Worm (Caenorhabditis elegans): ENCODE data around the gene Y51A2B.16.
"Not testable (repeated sequence)": the region's sequence is repeated elsewhere in the genome, so short reads cannot be mapped to it uniquely, and the experiment has no call there.

The Y51A2B.16 gene

ce11 chrV:18410142-18410541, 12.4 kb upstream of the Y51A2B.16 start, which contains the start of gene srh-207:
TSS of gene srh-207 (minus strand) at chrV:18410242.
- TF ChIP-seq aha-1 (tag) (no peak), ZK546.5 (tag; optimal IDR thresholded peaks at IDR 0.05) (no peak), ama-1 (optimal IDR thresholded peaks at IDR 0.05) (no peak), vab-7 (GFP tag; IDR thresholded peaks at IDR 0.05) (no peak), nhr-76 (tag; optimal IDR thresholded peaks at IDR 0.05) (no peak), rbr-2 (tag; optimal IDR thresholded peaks at IDR 0.05) (no peak), attf-4 (tag; optimal IDR thresholded peaks at IDR 0.05) (no peak), nhr-102 (tag; optimal IDR thresholded peaks at IDR 0.05) (no peak), lin-29 (GFP tag; IDR thresholded peaks at IDR 0.05) (no peak), nhr-77 (tag; optimal IDR thresholded peaks at IDR 0.05) (no peak), D1046.2 (GFP tag; IDR thresholded peaks at IDR 0.05) (no peak), F37D6.2 (tag; optimal IDR thresholded peaks at IDR 0.05) (no peak), Y48G9A.11 (GFP tag; IDR thresholded peaks at IDR 0.05) (no peak), F49E8.2 (tag; optimal IDR thresholded peaks at IDR 0.05; ENCODE audit: borderline replicate concordance) (no peak), Y5F2A.4 (GFP tag; optimal IDR thresholded peaks at IDR 0.05) (no peak), saeg-2 (GFP tag; IDR thresholded peaks at IDR 0.05) (no peak), gei-8 (GFP tag; optimal IDR thresholded peaks at IDR 0.05) (no peak)

ce11 chrV:18404767-18405166, 7.1 kb upstream of the Y51A2B.16 start, which contains the start of gene srh-209:
TSS of gene srh-209 (minus strand) at chrV:18404867.
- TF ChIP-seq nhr-48 (tag; optimal IDR thresholded peaks at IDR 0.05); nhr-237 (tag; optimal IDR thresholded peaks at IDR 0.05); F26F4.8 (GFP tag; conservative IDR thresholded peaks at IDR 0.05): not testable (repeated sequence)

ce11 chrV:18402743-18403142, 5.0 kb upstream of the Y51A2B.16 start:
- TF ChIP-seq D1046.2 (GFP tag; IDR thresholded peaks at IDR 0.05) = no peak
- TF ChIP-seq T20F7.1 (GFP tag; optimal IDR thresholded peaks at IDR 0.05) = no peak
- no peak for TF ChIP-seq zfp-2 (tag; optimal IDR thresholded peaks at IDR 0.05)
- TF ChIP-seq mep-1 (tag; optimal IDR thresholded peaks at IDR 0.05) = no peak
- TF ChIP-seq aha-1 (tag) = peak; percentile 4

DNA sequence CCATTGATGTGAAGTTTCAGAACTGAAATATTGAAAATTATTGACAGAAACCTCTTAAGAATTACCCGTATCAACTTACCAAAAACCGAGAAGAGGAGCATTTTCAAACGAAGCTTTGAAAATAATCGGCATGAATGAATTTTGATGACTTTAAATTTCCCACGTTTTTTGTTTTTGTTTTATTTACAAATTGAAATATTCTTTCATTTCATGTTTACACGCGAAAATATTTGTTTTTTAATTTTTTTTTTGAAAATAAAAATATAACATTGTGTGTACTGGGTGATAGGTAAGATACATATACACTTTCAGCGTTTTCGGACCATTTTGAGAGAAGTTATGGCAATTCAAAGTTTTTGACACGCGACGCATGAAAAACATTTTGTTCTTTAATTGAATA, 2.1 kb downstream of the Y51A2B.16 start, which contains the start of gene Y51A2B.9:
Gene Y51A2B.9, minus strand, starts transcription at position 101 of the 400 bp plus-strand sequence.
- TF ChIP-seq aha-1 (tag) (no peak), ztf-7 (tag; optimal IDR thresholded peaks at IDR 0.05) (no peak), hlh-11 (tag; optimal IDR thresholded peaks at IDR 0.05) (no peak), zfp-3 (GFP tag; conservative IDR thresholded peaks at IDR 0.05) (no peak), ZK546.5 (tag; optimal IDR thresholded peaks at IDR 0.05) (no peak), ztf-11 (tag; optimal IDR thresholded peaks at IDR 0.05) (no peak), spr-3 (GFP tag; optimal IDR thresholded peaks at IDR 0.05) (no peak)

DNA sequence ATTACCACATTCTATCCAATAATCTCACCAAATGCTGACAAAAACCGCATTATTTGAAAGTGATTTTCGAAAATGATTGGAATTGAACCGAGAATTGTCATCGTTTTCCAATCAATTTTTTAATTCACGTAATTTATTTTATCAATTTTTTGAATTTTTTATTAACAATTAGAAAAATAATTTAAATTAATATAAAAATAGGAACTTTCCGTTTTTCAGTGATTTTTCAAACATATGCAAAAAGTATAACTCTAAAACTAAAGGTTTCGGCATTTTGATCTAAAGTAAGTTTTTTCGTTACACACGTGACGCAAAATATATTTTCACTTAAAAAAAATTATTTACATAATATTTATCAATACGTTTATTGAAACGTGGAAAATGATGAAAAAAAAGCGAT, 3.5 kb downstream of the Y51A2B.16 start, which contains the start of gene Y51A2B.6:
Gene Y51A2B.6, minus strand, starts transcription at position 101 of the 400 bp plus-strand sequence.
- TF ChIP-seq vab-7 (GFP tag; IDR thresholded peaks at IDR 0.05) (no peak), ztf-11 (tag; optimal IDR thresholded peaks at IDR 0.05) (no peak), nhr-111 (GFP tag; optimal IDR thresholded peaks at IDR 0.05) (no peak), pha-4 (GFP tag; IDR thresholded peaks at IDR 0.05) (no peak), pha-4 (tag; optimal IDR thresholded peaks at IDR 0.05) (no peak), lin-29 (GFP tag; IDR thresholded peaks at IDR 0.05) (no peak), lin-1 (GFP tag; IDR thresholded peaks at IDR 0.05) (no peak), Y48G9A.11 (GFP tag; IDR thresholded peaks at IDR 0.05) (no peak), cey-2 (tag; optimal IDR thresholded peaks at IDR 0.05; ENCODE audit: borderline replicate concordance, insufficient read depth) (no peak), hmg-1.1 (GFP tag; IDR thresholded peaks at IDR 0.05) (no peak), nhr-11 (tag; optimal IDR thresholded peaks at IDR 0.05) (no peak), ztf-7 (tag; optimal IDR thresholded peaks at IDR 0.05) (no peak), nhr-102 (tag; optimal IDR thresholded peaks at IDR 0.05) (no peak), nhr-237 (tag; optimal IDR thresholded peaks at IDR 0.05) (no peak), R02D3.7 (tag; optimal IDR thresholded peaks at IDR 0.05) (no peak), mep-1 (tag; optimal IDR thresholded peaks at IDR 0.05) (no peak), spr-3 (GFP tag; optimal IDR thresholded peaks at IDR 0.05) (no peak), nhr-10 (tag; optimal IDR thresholded peaks at IDR 0.05) (no peak), mdt-29 (GFP tag; IDR thresholded peaks at IDR 0.05) (no peak), Y5F2A.4 (GFP tag; optimal IDR thresholded peaks at IDR 0.05) (no peak), pqm-1 (tag; optimal IDR thresholded peaks at IDR 0.05) (no peak)
